Fruit fly (Drosophila melanogaster): ENCODE measurements around the gene Acp65Aa.

DNA sequence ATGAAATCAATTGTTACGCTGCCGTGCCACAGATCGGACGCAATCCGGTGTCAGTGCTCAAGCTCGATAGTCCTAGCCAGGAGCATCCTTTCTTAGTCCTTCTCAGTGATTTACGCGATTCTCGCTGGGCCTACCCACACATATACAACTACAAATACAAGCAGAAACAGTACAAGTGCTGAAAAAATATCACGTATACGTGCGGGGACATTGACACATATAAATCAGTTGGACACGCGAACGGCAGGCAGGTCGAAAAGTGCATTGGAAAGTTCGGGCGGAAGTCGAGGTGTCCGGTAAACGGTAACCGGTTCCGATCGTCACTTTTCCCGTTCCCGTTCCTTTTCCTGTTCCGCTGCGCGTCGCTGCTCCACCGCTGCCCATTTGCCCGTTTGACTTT lies 41.1 kb downstream of the Acp65Aa start:
- no peak for TF ChIP-seq CG8478 (optimal IDR thresholded peaks at IDR 0.05)
- TF ChIP-seq CTCF (optimal IDR thresholded peaks at IDR 0.05) = no peak

Data from S2 (cell line).